Worm (Caenorhabditis elegans): Measurements from ENCODE around the gene gtap-2.

ce11 chrIII:9834888-9835287 is 26.5 kb downstream of the gtap-2 start, which contains the start of gene K11H3.8:
- TF ChIP-seq hmbx-1 (tag; optimal IDR thresholded peaks at IDR 0.05) (no peak), ceh-13 (GFP tag; optimal IDR thresholded peaks at IDR 0.05) (no peak), hnd-1 (tag; optimal IDR thresholded peaks at IDR 0.05) (no peak), ama-1 (optimal IDR thresholded peaks at IDR 0.05) (no peak), B0310.2 (tag; optimal IDR thresholded peaks at IDR 0.05) (no peak), scrt-1 (GFP tag; IDR thresholded peaks at IDR 0.05) (no peak), ets-7 (tag; optimal IDR thresholded peaks at IDR 0.05) (no peak), tbx-11 (GFP tag; IDR thresholded peaks at IDR 0.05) (no peak), flt-1 (GFP tag; IDR thresholded peaks at IDR 0.05) (no peak)
